Fruit fly (Drosophila melanogaster) whole organism, wandering third instar larva: Measurements from ENCODE around the gene slmo.
A peak's percentile ranks its signal among the peaks of the same experiment; 100 is the strongest.

Experiments
- Abd-B ChIP-seq: fragments of >200 bp; optimal IDR thresholded peaks from 2 replicates; lab custom pipeline; 2017; ENCODE audit warnings: missing biosample characterization, missing genetic modification characterization
- CG32264 ChIP-seq: fragments of 200-800 bp; sonication (Bioruptor generic); optimal IDR thresholded peaks from 2 replicates; lab custom pipeline; 2016; ENCODE audit warnings: missing biosample characterization, missing genetic modification characterization
- CG9705 ChIP-seq: fragments of 200-800 bp; sonication (Bioruptor generic); optimal IDR thresholded peaks from 2 replicates; lab custom pipeline; 2018; ENCODE audit warnings: missing biosample characterization, mild to moderate bottlenecking, missing genetic modification characterization
- CrebA ChIP-seq: fragments of 200-800 bp; sonication (Bioruptor generic); optimal IDR thresholded peaks from 2 replicates; lab custom pipeline; 2016; ENCODE audit warnings: missing biosample characterization, mild to moderate bottlenecking, missing genetic modification characterization, borderline replicate concordance
- Dfd ChIP-seq: fragments of >200 bp; optimal IDR thresholded peaks from 2 replicates; lab custom pipeline; 2017; ENCODE audit warnings: missing biosample characterization, missing genetic modification characterization
- Dif ChIP-seq: fragments of 200-275, 200-300 bp; sonication (Bioruptor generic); optimal IDR thresholded peaks from 2 replicates; lab custom pipeline; 2018; ENCODE audit warnings: missing biosample characterization, missing genetic modification characterization; ENCODE audit not compliant: partially characterized antibody
- GATAd ChIP-seq: sonication (Bioruptor generic); optimal IDR thresholded peaks from 2 replicates; lab custom pipeline; 2016; ENCODE audit warnings: missing biosample characterization, missing genetic modification characterization
- HLH106 ChIP-seq: fragments of 200-800 bp; optimal IDR thresholded peaks from 3 replicates; lab custom pipeline; 2019; ENCODE audit warnings: missing biosample characterization, mild to moderate bottlenecking, missing genetic modification characterization, moderate library complexity
- Hnf4 ChIP-seq: fragments of 200-800 bp; sonication (Bioruptor generic); optimal IDR thresholded peaks from 2 replicates; lab custom pipeline; 2016; ENCODE audit warnings: missing biosample characterization, mild to moderate bottlenecking, missing genetic modification characterization
- Hr78 ChIP-seq: fragments of >200 bp; optimal IDR thresholded peaks from 2 replicates; lab custom pipeline; 2017; ENCODE audit warnings: missing biosample characterization, missing genetic modification characterization
- Hr83 ChIP-seq: fragments of 200-300 bp; sonication (Bioruptor generic); optimal IDR thresholded peaks from 2 replicates; lab custom pipeline; 2016; ENCODE audit warnings: missing biosample characterization, mild to moderate bottlenecking, missing genetic modification characterization, moderate library complexity; ENCODE audit not compliant: poor library complexity, severe bottlenecking
- Jra ChIP-seq: sonication (Bioruptor generic); optimal IDR thresholded peaks from 2 replicates; lab custom pipeline; 2016; ENCODE audit warnings: missing biosample characterization, missing genetic modification characterization
- Mio ChIP-seq: sonication (Bioruptor generic); optimal IDR thresholded peaks from 2 replicates; lab custom pipeline; 2016; ENCODE audit warnings: missing biosample characterization, missing genetic modification characterization
- Myc ChIP-seq: fragments of >200 bp; optimal IDR thresholded peaks from 2 replicates; lab custom pipeline; 2017
- N ChIP-seq: fragments of >200 bp; optimal IDR thresholded peaks from 2 replicates; lab custom pipeline; 2018; ENCODE audit warnings: missing biosample characterization, missing external identifiers, missing genetic modification characterization
- OdsH ChIP-seq: fragments of 200-800 bp; sonication (Bioruptor generic); optimal IDR thresholded peaks from 2 replicates; lab custom pipeline; 2016; ENCODE audit warnings: missing biosample characterization, mild to moderate bottlenecking, missing genetic modification characterization
- Rel ChIP-seq, 2 experiments: fragments of 200-800 bp; sonication (Bioruptor generic) in 1 of 2; optimal IDR thresholded peaks; 2 replicates in 1 of 2; 3 replicates in 1 of 2; lab custom pipeline; 2016 to 2019; ENCODE audit warnings: mild to moderate bottlenecking in 2 of 2, missing biosample characterization in 2 of 2, missing genetic modification characterization in 2 of 2, moderate library complexity in 1 of 2
- Sp1 ChIP-seq: fragments of 200-800 bp; sonication (Bioruptor generic); optimal IDR thresholded peaks from 3 replicates; lab custom pipeline; 2019; ENCODE audit warnings: missing biosample characterization, mild to moderate bottlenecking, missing genetic modification characterization, moderate library complexity
- Vsx2 ChIP-seq: fragments of 200-300, 225-300 bp; sonication (Bioruptor generic); optimal IDR thresholded peaks from 2 replicates; lab custom pipeline; 2018; ENCODE audit warnings: missing biosample characterization, missing genetic modification characterization; ENCODE audit not compliant: partially characterized antibody
- br ChIP-seq: fragments of 200-800 bp; sonication (Bioruptor generic); optimal IDR thresholded peaks from 2 replicates; lab custom pipeline; 2016; ENCODE audit warnings: missing biosample characterization, missing genetic modification characterization
- brk ChIP-seq: fragments of 200-800 bp; sonication (Bioruptor generic); optimal IDR thresholded peaks from 2 replicates; lab custom pipeline; 2016; ENCODE audit warnings: missing biosample characterization, mild to moderate bottlenecking, missing genetic modification characterization
- dl ChIP-seq, 2 experiments: fragments of 175-275, 200-275 bp in 1 of 2; fragments of 200-275 bp in 1 of 2; sonication (Bioruptor generic); optimal IDR thresholded peaks; lab custom pipeline; 2018; ENCODE audit warnings: mild to moderate bottlenecking in 2 of 2, missing biosample characterization in 2 of 2, missing genetic modification characterization in 2 of 2, moderate library complexity in 2 of 2; ENCODE audit not compliant: partially characterized antibody in 2 of 2, insufficient read depth in 1 of 2
- dmrt93B ChIP-seq: fragments of 200-800 bp; sonication (Bioruptor generic); optimal IDR thresholded peaks from 2 replicates; lab custom pipeline; 2018; ENCODE audit warnings: missing biosample characterization, mild to moderate bottlenecking, missing genetic modification characterization
- dsf ChIP-seq: sonication (Bioruptor generic); optimal IDR thresholded peaks from 2 replicates; lab custom pipeline; 2016; ENCODE audit warnings: missing biosample characterization, missing genetic modification characterization, borderline replicate concordance
- ey ChIP-seq: fragments of 200-800 bp; sonication (Bioruptor generic); optimal IDR thresholded peaks from 2 replicates; lab custom pipeline; 2016; ENCODE audit warnings: missing biosample characterization, missing genetic modification characterization
- foxo ChIP-seq, 2 experiments: fragments of 200-800 bp; sonication (Bioruptor generic); optimal IDR thresholded peaks; 2 replicates in 1 of 2; 3 replicates in 1 of 2; lab custom pipeline; 2016 to 2017; ENCODE audit warnings: missing biosample characterization in 2 of 2, missing genetic modification characterization in 2 of 2
- fru ChIP-seq: fragments of 200-800 bp; sonication (Bioruptor generic); optimal IDR thresholded peaks from 3 replicates; lab custom pipeline; 2016; ENCODE audit warnings: missing biosample characterization, mild to moderate bottlenecking, missing genetic modification characterization
- h ChIP-seq: fragments of 200-800 bp; sonication (Bioruptor generic); optimal IDR thresholded peaks from 3 replicates; lab custom pipeline; 2016; ENCODE audit warnings: missing biosample characterization, mild to moderate bottlenecking, missing genetic modification characterization
- jim ChIP-seq: fragments of 175-275, 200-325 bp; sonication (Bioruptor generic); optimal IDR thresholded peaks from 2 replicates; lab custom pipeline; 2016; ENCODE audit warnings: missing biosample characterization, mild to moderate bottlenecking, missing genetic modification characterization
- lola ChIP-seq: fragments of >200 bp; optimal IDR thresholded peaks from 2 replicates; lab custom pipeline; 2017; ENCODE audit warnings: missing biosample characterization, missing genetic modification characterization
- pan ChIP-seq: fragments of >200 bp; optimal IDR thresholded peaks from 2 replicates; lab custom pipeline; 2017
- psq ChIP-seq: fragments of 200-800 bp; sonication (Bioruptor generic); optimal IDR thresholded peaks from 3 replicates; lab custom pipeline; 2017; ENCODE audit warnings: missing biosample characterization, mild to moderate bottlenecking, missing genetic modification characterization, moderate library complexity
- rgr ChIP-seq: fragments of 200-800 bp; sonication (Bioruptor generic); optimal IDR thresholded peaks from 3 replicates; lab custom pipeline; 2016; ENCODE audit warnings: missing biosample characterization, mild to moderate bottlenecking, missing genetic modification characterization
- sage ChIP-seq: fragments of 200-800 bp; sonication (Bioruptor generic); optimal IDR thresholded peaks from 2 replicates; lab custom pipeline; 2016; ENCODE audit warnings: missing biosample characterization, mild to moderate bottlenecking, missing genetic modification characterization
- sv ChIP-seq: fragments of 200-800 bp; sonication (Bioruptor generic); optimal IDR thresholded peaks from 3 replicates; lab custom pipeline; 2016; ENCODE audit warnings: missing biosample characterization, missing genetic modification characterization
- tai ChIP-seq: sonication (Bioruptor generic); optimal IDR thresholded peaks from 2 replicates; lab custom pipeline; 2016; ENCODE audit warnings: missing biosample characterization, missing genetic modification characterization
- usp ChIP-seq: fragments of >200 bp; optimal IDR thresholded peaks from 2 replicates; lab custom pipeline; 2017; ENCODE audit warnings: missing biosample characterization, missing genetic modification characterization
- woc ChIP-seq: sonication (Bioruptor generic); optimal IDR thresholded peaks from 2 replicates; lab custom pipeline; 2016; ENCODE audit warnings: missing biosample characterization, mild to moderate bottlenecking, missing genetic modification characterization

slmo gene

dm6 chr2L:6045972-6046718 lies 2.4 kb downstream of the slmo start, which contains the start of gene Pfas (continued):
- peak; percentile 57 for TF ChIP-seq psq (GFP tag; lab: Kevin White, UChicago)
- TF ChIP-seq CG32264 (GFP tag; lab: Kevin White, UChicago), result peak; percentile 52

- TF ChIP-seq Sp1 (GFP tag; lab: Kevin White, UChicago), result no peak
- TF ChIP-seq tai (GFP tag; lab: Kevin White, UChicago), result no peak
- no peak for TF ChIP-seq Myc (lab: Kevin White, UChicago)
- TF ChIP-seq GATAd (GFP tag; lab: Kevin White, UChicago), result no peak
- TF ChIP-seq HLH106, result no peak
- no peak for TF ChIP-seq jim
- no peak for TF ChIP-seq rgr
- TF ChIP-seq h, result no peak
- no peak for TF ChIP-seq Mio (GFP tag; lab: Kevin White, UChicago)
- no peak for TF ChIP-seq sage (GFP tag; lab: Kevin White, UChicago)
- TF ChIP-seq dmrt93B, result no peak
- TF ChIP-seq Dif, result no peak
- no peak for TF ChIP-seq dl (GFP tag; optimal IDR thresholded peaks at IDR 0.05; lab: Kevin White, UChicago; ENCODE audit: insufficient read depth in 1 of 2, partially characterized antibody in 2 of 2)
- TF ChIP-seq, all 38 proteins: peak for 0
Measured at dm6 chr2L:6045484-6045883, 3.0 kb downstream of the slmo start.

DNA sequence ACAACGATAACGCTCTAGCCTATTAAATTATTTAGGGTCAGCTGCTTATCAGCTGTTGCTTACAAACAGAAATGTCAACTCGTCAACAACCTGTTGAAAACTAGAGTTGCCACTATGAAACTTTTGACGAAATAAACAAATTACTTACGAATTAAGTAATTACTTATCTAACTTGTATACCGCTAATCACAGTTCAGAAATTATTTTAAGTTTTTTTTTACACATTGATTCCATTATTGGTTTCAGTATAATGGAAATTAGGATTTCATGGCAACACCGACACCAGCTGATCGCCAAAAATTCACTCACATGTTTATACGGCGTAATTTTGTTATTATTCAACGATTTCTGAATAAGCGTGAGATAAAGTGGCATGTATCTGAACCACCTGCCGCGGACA lies 10.7 kb downstream of the slmo start, which contains the start of the genes CG9117 and CG31643:
Gene CG9117 (minus strand): TSS at position 73 of the 400 bp plus-strand sequence.
Gene CG31643 (plus strand): TSS at position 288 of the 400 bp plus-strand sequence.
- TF ChIP-seq usp (GFP tag; lab: Kevin White, UChicago) (no peak), Vsx2 (GFP tag; lab: Kevin White, UChicago) (no peak), rgr (peak; percentile 79), N (GFP tag; lab: Kevin White, UChicago) (no peak), dl (GFP tag; optimal IDR thresholded peaks at IDR 0.05; lab: Kevin White, UChicago; ENCODE audit: insufficient read depth in 1 of 2, partially characterized antibody in 2 of 2) (no peak), tai (GFP tag; lab: Kevin White, UChicago) (no peak), ey (GFP tag; lab: Kevin White, UChicago) (peak; percentile 76), Abd-B (GFP tag; lab: Kevin White, UChicago) (no peak), fru (GFP tag; lab: Kevin White, UChicago) (no peak), Dfd (GFP tag; lab: Kevin White, UChicago) (no peak), dmrt93B (no peak), psq (GFP tag; lab: Kevin White, UChicago) (peak; percentile 59), Rel (GFP tag; optimal IDR thresholded peaks at IDR 0.05; lab: Kevin White, UChicago) (no peak), Rel (tag; optimal IDR thresholded peaks at IDR 0.05; lab: Kevin White, UChicago) (peak; percentile 39), OdsH (GFP tag; lab: Kevin White, UChicago) (peak; percentile 77), Hr78 (no peak), lola (GFP tag; lab: Kevin White, UChicago) (no peak), Hr83 (GFP tag; lab: Kevin White, UChicago) (peak; percentile 15), Hnf4 (GFP tag; lab: Kevin White, UChicago) (no peak), pan (lab: Kevin White, UChicago) (no peak), Dif (no peak), Jra (GFP tag; lab: Kevin White, UChicago) (no peak), sv (GFP tag; lab: Kevin White, UChicago) (peak; percentile 48), Mio (GFP tag; lab: Kevin White, UChicago) (no peak), h (peak; percentile 83), br (GFP tag; lab: Kevin White, UChicago) (no peak), brk (no peak), dsf (GFP tag; lab: Kevin White, UChicago) (no peak), CG32264 (GFP tag; lab: Kevin White, UChicago) (peak; percentile 18), CrebA (GFP tag; lab: Kevin White, UChicago) (no peak), CG9705 (GFP tag; lab: Kevin White, UChicago) (peak; percentile 36), GATAd (GFP tag; lab: Kevin White, UChicago) (peak; percentile 65), Myc (lab: Kevin White, UChicago) (no peak), Sp1 (GFP tag; lab: Kevin White, UChicago) (peak; percentile 63), foxo (GFP tag; optimal IDR thresholded peaks at IDR 0.05; lab: Kevin White, UChicago) (peak in 1 of 2 experiments; percentile 86), woc (GFP tag; lab: Kevin White, UChicago) (no peak), HLH106 (peak; percentile 64), sage (GFP tag; lab: Kevin White, UChicago) (no peak), jim (no peak)
